Worm (Caenorhabditis elegans) whole organism, L4 larva: ENCODE data around the gene srlf-18.

Experiments
- daf-12 ChIP-seq: fragments of 150-350 bp; optimal IDR thresholded peaks from 2 replicates; lab custom pipeline; 2014; ENCODE audit warnings: missing biosample characterization, missing genetic modification reagents, missing genetic modification characterization
- dpl-1 ChIP-seq: fragments of 150-350 bp; optimal IDR thresholded peaks from 2 replicates; lab custom pipeline; 2014; ENCODE audit warnings: missing biosample characterization, missing genetic modification reagents, missing genetic modification characterization
- fkh-10 ChIP-seq: fragments of 150-350 bp; optimal IDR thresholded peaks from 2 replicates; lab custom pipeline; 2014; ENCODE audit warnings: missing biosample characterization, missing genetic modification reagents, missing genetic modification characterization
- fos-1 ChIP-seq: fragments of 150-350 bp; optimal IDR thresholded peaks from 2 replicates; lab custom pipeline; 2014; ENCODE audit warnings: missing biosample characterization, missing genetic modification characterization
- hmg-1.1 ChIP-seq: fragments of 200-800 bp; sonication (Bioruptor generic); IDR thresholded peaks from 2 replicates; pipeline ENCODE4 v1.3.6; 2022; ENCODE audit warnings: missing genetic modification reagents, missing genetic modification characterization, missing compliant biosample characterization
- lin-39 ChIP-seq: fragments of 150-350 bp; optimal IDR thresholded peaks from 2 replicates; lab custom pipeline; 2014; ENCODE audit warnings: missing biosample characterization, missing genetic modification reagents, missing genetic modification characterization
- mdt-29 ChIP-seq: fragments of 200-800 bp; sonication (Bioruptor generic); IDR thresholded peaks from 2 replicates; pipeline ENCODE4 v1.3.6; 2022; ENCODE audit warnings: missing genetic modification reagents, missing genetic modification characterization, missing compliant biosample characterization
- mxl-2 ChIP-seq: fragments of 200-800 bp; sonication (Bioruptor generic); conservative IDR thresholded peaks from 2 replicates; pipeline ENCODE4 v1.3.6; 2022; ENCODE audit warnings: missing genetic modification reagents, missing genetic modification characterization, missing compliant biosample characterization
- nhr-42 ChIP-seq: fragments of 200-800 bp; sonication (Bioruptor generic); IDR thresholded peaks from 2 replicates; pipeline ENCODE4 v1.3.6; 2022; ENCODE audit warnings: missing genetic modification characterization, missing compliant biosample characterization
- pha-4 ChIP-seq, 2 experiments: fragments of 150-350 bp in 1 of 2; fragments of 200-800 bp in 1 of 2; sonication (Bioruptor generic) in 1 of 2; IDR thresholded peaks in 1 of 2; optimal IDR thresholded peaks in 1 of 2; 2 replicates each; pipeline versions ENCODE4 v1.3.6 to Lab custom; 2014 to 2022; ENCODE audit warnings: missing genetic modification characterization in 2 of 2, missing genetic modification reagents in 2 of 2, missing biosample characterization in 1 of 2, missing compliant biosample characterization in 1 of 2
- php-3 ChIP-seq: fragments of 200-800 bp; sonication (Bioruptor generic); IDR thresholded peaks from 2 replicates; pipeline ENCODE4 v1.3.6; 2022; ENCODE audit warnings: missing genetic modification reagents, missing genetic modification characterization, missing compliant biosample characterization
- skn-1 ChIP-seq: fragments of 150-350 bp; optimal IDR thresholded peaks from 2 replicates; lab custom pipeline; 2014; ENCODE audit warnings: missing biosample characterization, missing genetic modification characterization
- snpc-4 ChIP-seq: fragments of 150-350 bp; optimal IDR thresholded peaks from 2 replicates; lab custom pipeline; 2014; ENCODE audit warnings: missing biosample characterization, missing genetic modification characterization

DNA sequence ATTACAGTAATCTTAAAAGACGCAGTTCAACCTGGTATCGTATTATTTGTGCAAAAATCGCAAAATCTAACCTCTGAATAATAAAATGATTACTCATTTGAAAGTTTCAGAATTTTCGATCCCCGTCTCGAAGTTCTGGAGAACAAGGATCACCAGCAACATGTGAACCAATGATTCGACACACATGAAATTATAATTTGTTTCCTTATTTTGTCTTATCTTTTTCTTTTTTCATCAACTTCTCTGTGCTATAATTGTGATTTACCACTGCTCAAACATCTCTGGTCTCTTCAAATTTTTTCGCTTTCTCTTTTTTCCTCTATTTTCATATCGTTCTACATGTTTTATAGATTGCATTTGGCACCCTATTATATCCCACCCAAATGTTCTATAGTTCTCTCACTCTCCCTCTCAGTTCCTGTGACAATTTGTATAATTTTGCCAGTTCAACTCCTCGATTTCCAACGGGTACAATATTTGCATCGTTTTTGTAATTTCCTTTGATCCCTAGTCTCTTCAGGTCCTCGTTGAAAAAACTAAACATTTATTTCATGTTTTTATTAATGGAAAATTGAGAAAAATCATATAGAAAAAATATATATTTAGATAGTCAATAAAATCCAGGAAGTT lies 38.2 kb downstream of the srlf-18 start:
- TF ChIP-seq mxl-2 (no peak), fkh-10 (no peak), snpc-4 (tag; lab: Kevin White, UChicago) (no peak), daf-12 (tag; lab: Kevin White, UChicago) (no peak), php-3 (no peak), pha-4 (GFP tag; IDR thresholded peaks at IDR 0.05; lab: Robert Waterston, UW) (no peak), pha-4 (tag; optimal IDR thresholded peaks at IDR 0.05; lab: Kevin White, UChicago) (no peak), skn-1 (tag; lab: Kevin White, UChicago) (no peak), lin-39 (tag; lab: Kevin White, UChicago) (no peak), hmg-1.1 (no peak), fos-1 (tag; lab: Kevin White, UChicago) (no peak), mdt-29 (GFP tag; lab: Robert Waterston, UW) (no peak), nhr-42 (GFP tag; lab: Robert Waterston, UW) (no peak), dpl-1 (GFP tag; lab: Kevin White, UChicago) (no peak)
